Worm (Caenorhabditis elegans): ENCODE measurements around the gene srg-40.
A peak's percentile ranks its signal among the peaks of the same experiment; 100 is the strongest.

- TF ChIP-seq dpl-1 (GFP tag; optimal IDR thresholded peaks at IDR 0.05) (no peak), unc-62 (GFP tag; optimal IDR thresholded peaks at IDR 0.05) (no peak), pqm-1 (tag; optimal IDR thresholded peaks at IDR 0.05) (no peak), fkh-8 (tag; optimal IDR thresholded peaks at IDR 0.05) (no peak), rnt-1 (tag; optimal IDR thresholded peaks at IDR 0.05) (no peak), egl-27 (tag; optimal IDR thresholded peaks at IDR 0.05) (no peak), fkh-10 (GFP tag; optimal IDR thresholded peaks at IDR 0.05) (no peak), zag-1 (tag; optimal IDR thresholded peaks at IDR 0.05) (no peak), ceh-82 (tag; optimal IDR thresholded peaks at IDR 0.05) (peak in 1 of 3 experiments; percentile 2)
Measured at ce11 chrV:11199497-11199896, 35.1 kb upstream of the srg-40 start.
